Fruit fly (Drosophila melanogaster): ENCODE measurements around the gene CG11035.

Gene CG11035

dm6 chr3R:7990799-7991423 is 41.9 kb downstream of the CG11035 start:
- TF ChIP-seq CG8478 (optimal IDR thresholded peaks at IDR 0.05): no peak
- no peak for TF ChIP-seq psq (optimal IDR thresholded peaks at IDR 0.05)
- no peak for TF ChIP-seq pan (optimal IDR thresholded peaks at IDR 0.05)
- TF ChIP-seq usp (GFP tag; optimal IDR thresholded peaks at IDR 0.05): no peak
- TF ChIP-seq EcR (GFP tag; optimal IDR thresholded peaks at IDR 0.05): no peak
- TF ChIP-seq Dll (optimal IDR thresholded peaks at IDR 0.05): no peak

dm6 chr3R:7990257-7990656 is 42.6 kb downstream of the CG11035 start:
- TF ChIP-seq usp (GFP tag; optimal IDR thresholded peaks at IDR 0.05) (no peak), EcR (GFP tag; optimal IDR thresholded peaks at IDR 0.05) (no peak), psq (optimal IDR thresholded peaks at IDR 0.05) (no peak), Dll (optimal IDR thresholded peaks at IDR 0.05) (no peak), pan (optimal IDR thresholded peaks at IDR 0.05) (no peak), CG8478 (optimal IDR thresholded peaks at IDR 0.05) (no peak)

- TF ChIP-seq EcR (GFP tag; optimal IDR thresholded peaks at IDR 0.05): no peak
- no peak for TF ChIP-seq psq (optimal IDR thresholded peaks at IDR 0.05)
- no peak for TF ChIP-seq pan (optimal IDR thresholded peaks at IDR 0.05)
- no peak for TF ChIP-seq CG8478 (optimal IDR thresholded peaks at IDR 0.05)
- no peak for TF ChIP-seq usp (GFP tag; optimal IDR thresholded peaks at IDR 0.05)
- no peak for TF ChIP-seq Dll (optimal IDR thresholded peaks at IDR 0.05)
Measured at dm6 chr3R:7981396-7981795, 51.4 kb downstream of the CG11035 start.
